Worm (Caenorhabditis elegans): ENCODE data around the gene C09E7.7.

C09E7.7 gene

DNA sequence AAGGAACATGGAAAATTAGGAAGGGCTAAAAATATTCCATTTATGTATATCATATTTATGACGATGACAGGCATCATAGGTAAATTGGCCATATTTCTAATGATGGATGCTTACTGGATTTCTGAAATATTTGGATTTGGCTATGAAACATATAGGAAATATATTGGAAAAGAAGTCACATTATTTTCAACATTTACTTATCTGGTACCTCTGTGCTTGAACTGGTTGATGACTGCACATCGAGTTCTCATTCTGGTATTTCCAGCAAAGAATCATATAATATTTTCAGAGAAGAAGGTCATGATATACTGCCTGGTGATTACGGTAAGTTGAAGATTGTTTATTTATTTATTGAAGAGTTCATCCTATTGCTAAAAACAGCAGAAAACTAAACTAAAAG lies 18.4 kb downstream of the C09E7.7 start, which contains the start of gene srxa-5:
TSS of gene srxa-5 (plus strand) at position 301 of the 400 bp plus-strand sequence.
- no peak for TF ChIP-seq nhr-20 (tag; optimal IDR thresholded peaks at IDR 0.05)
- TF ChIP-seq swsn-7 (tag; optimal IDR thresholded peaks at IDR 0.05): no peak
- TF ChIP-seq hlh-17 (GFP tag; optimal IDR thresholded peaks at IDR 0.05; ENCODE audit: borderline replicate concordance): no peak
- no peak for TF ChIP-seq nhr-28 (tag; optimal IDR thresholded peaks at IDR 0.05)

DNA sequence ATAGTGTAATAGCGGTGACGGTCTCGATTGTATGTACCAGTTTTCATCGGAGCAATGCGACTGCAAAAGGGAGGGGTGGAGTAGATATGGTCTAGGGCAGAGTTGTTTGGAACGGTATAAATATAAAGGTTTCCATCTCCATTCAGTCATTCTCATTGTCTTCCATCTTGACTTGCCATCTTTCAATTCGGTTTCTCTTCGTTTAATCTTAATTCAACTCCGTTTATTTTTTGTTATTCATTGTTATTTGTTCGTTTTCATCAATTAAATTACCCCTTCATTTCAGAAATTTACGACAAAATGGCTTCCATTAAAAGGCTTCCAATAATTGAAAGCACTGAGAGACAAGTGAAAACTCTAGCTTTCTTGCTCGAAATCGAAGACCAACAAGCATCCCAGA lies 19.9 kb downstream of the C09E7.7 start, which contains the start of gene C09E7.11:
TSS of gene C09E7.11 (plus strand) at position 301 of the 400 bp plus-strand sequence.
- TF ChIP-seq dpl-1 (GFP tag; optimal IDR thresholded peaks at IDR 0.05) (no peak), fkh-10 (GFP tag; optimal IDR thresholded peaks at IDR 0.05) (no peak), snu-23 (GFP tag; optimal IDR thresholded peaks at IDR 0.05) (no peak), ces-1 (GFP tag; optimal IDR thresholded peaks at IDR 0.05) (no peak), nhr-19 (GFP tag; conservative IDR thresholded peaks at IDR 0.05) (no peak), lsy-2 (tag; optimal IDR thresholded peaks at IDR 0.05) (no peak), unc-98 (GFP tag; IDR thresholded peaks at IDR 0.05) (no peak), nhr-11 (tag; optimal IDR thresholded peaks at IDR 0.05) (no peak), hpl-2 (GFP tag; optimal IDR thresholded peaks at IDR 0.05) (no peak), zip-4 (GFP tag; optimal IDR thresholded peaks at IDR 0.05) (no peak), hlh-4 (tag; optimal IDR thresholded peaks at IDR 0.05) (no peak), fkh-8 (tag; optimal IDR thresholded peaks at IDR 0.05) (no peak), C04F5.9 (tag; optimal IDR thresholded peaks at IDR 0.05) (no peak), Y116A8C.19 (tag; optimal IDR thresholded peaks at IDR 0.05; ENCODE audit: borderline replicate concordance) (no peak), sox-4 (tag; optimal IDR thresholded peaks at IDR 0.05) (no peak), fkh-4 (tag; optimal IDR thresholded peaks at IDR 0.05; ENCODE audit: borderline replicate concordance) (no peak), rnt-1 (tag; optimal IDR thresholded peaks at IDR 0.05) (no peak)

- TF ChIP-seq nhr-90 (tag; optimal IDR thresholded peaks at IDR 0.05; ENCODE audit: poor library complexity) (no peak), nhr-85 (tag) (no peak), unc-86 (tag; optimal IDR thresholded peaks at IDR 0.05) (no peak), C04F5.9 (tag; optimal IDR thresholded peaks at IDR 0.05) (no peak), jun-1 (tag; optimal IDR thresholded peaks at IDR 0.05) (no peak), zip-4 (GFP tag; optimal IDR thresholded peaks at IDR 0.05) (no peak), hlh-17 (GFP tag; optimal IDR thresholded peaks at IDR 0.05; ENCODE audit: borderline replicate concordance) (no peak), sup-37 (GFP tag; optimal IDR thresholded peaks at IDR 0.05) (no peak), fkh-4 (tag; optimal IDR thresholded peaks at IDR 0.05; ENCODE audit: borderline replicate concordance) (no peak), unc-30 (tag; optimal IDR thresholded peaks at IDR 0.05) (no peak), alr-1 (tag; optimal IDR thresholded peaks at IDR 0.05; ENCODE audit: borderline replicate concordance) (no peak)
Observed at ce11 chrIII:6527902-6528301, 23.1 kb downstream of the C09E7.7 start, which contains the start of gene pqn-10. Gene pqn-10, plus strand, starts transcription at chrIII:6528202.

DNA sequence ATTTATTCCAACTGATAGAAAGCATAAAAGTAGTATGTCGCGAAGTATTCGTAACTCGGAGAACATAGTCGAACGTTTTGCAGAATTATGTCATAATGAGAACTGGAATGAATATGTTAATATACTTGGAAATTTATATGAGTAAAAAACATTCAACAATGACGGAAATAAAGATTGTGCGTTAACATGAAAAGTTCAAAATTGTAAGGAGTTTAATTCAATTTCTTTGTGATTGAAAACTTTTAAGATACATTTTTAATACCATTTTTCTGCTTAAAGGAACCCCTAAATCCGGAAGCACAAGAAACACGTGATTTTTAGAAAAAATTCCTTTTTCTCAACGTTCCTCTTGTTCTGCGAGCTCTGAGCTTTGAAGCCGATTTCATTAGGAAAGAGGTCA lies 25.5 kb downstream of the C09E7.7 start, which contains the start of gene oig-1:
TSS of gene oig-1 (minus strand) at position 101 of the 400 bp plus-strand sequence.
- TF ChIP-seq mep-1 (tag; optimal IDR thresholded peaks at IDR 0.05): no peak
- TF ChIP-seq snpc-4 (tag; optimal IDR thresholded peaks at IDR 0.05): no peak
- TF ChIP-seq sox-4 (tag; optimal IDR thresholded peaks at IDR 0.05): no peak
- TF ChIP-seq ceh-8 (GFP tag; optimal IDR thresholded peaks at IDR 0.05): no peak
- TF ChIP-seq unc-130 (tag; optimal IDR thresholded peaks at IDR 0.05): no peak
- TF ChIP-seq C34B4.2 (tag; optimal IDR thresholded peaks at IDR 0.05): no peak
- no peak for TF ChIP-seq ceh-90 (tag; optimal IDR thresholded peaks at IDR 0.05)
- TF ChIP-seq nhr-90 (tag; optimal IDR thresholded peaks at IDR 0.05; ENCODE audit: poor library complexity): no peak
- TF ChIP-seq elt-3 (tag; optimal IDR thresholded peaks at IDR 0.05): no peak
- no peak for TF ChIP-seq unc-98 (GFP tag; IDR thresholded peaks at IDR 0.05)
- no peak for TF ChIP-seq jun-1 (tag; optimal IDR thresholded peaks at IDR 0.05)
- no peak for TF ChIP-seq aly-2 (tag; optimal IDR thresholded peaks at IDR 0.05)
- TF ChIP-seq tbx-2 (tag; optimal IDR thresholded peaks at IDR 0.05): no peak
